Worm (Caenorhabditis elegans): Measurements from ENCODE around the gene clec-80.

The clec-80 gene

ce11 chrIV:2802193-2802592 lies 21.4 kb upstream of the clec-80 start:
- TF ChIP-seq dao-5 (tag; optimal IDR thresholded peaks at IDR 0.05) (no peak), W03F9.2 (tag; optimal IDR thresholded peaks at IDR 0.05) (no peak), him-1 (tag; optimal IDR thresholded peaks at IDR 0.05) (no peak)

DNA sequence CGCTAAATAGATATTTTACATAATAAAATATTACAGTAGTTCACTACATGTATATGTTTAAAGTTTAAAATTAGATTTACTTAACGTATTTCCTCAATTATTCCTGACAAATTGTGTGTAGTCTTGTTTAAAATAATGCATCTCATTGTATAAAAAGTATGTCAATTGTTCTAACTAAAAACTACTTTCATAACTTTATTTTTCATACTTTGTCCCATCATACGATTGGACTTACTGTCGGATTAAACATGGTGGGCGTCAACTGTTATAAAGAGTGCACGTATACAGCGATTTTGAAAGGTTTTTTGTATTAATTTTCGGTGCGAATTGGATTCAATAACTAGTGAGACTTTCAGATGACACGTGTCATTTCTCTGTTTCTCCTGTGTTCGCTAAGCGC lies 19.9 kb upstream of the clec-80 start, which contains the start of gene Y54G2A.32:
Gene Y54G2A.32, plus strand, starts transcription at position 301 of the 400 bp plus-strand sequence.
- no peak for TF ChIP-seq dao-5 (tag; optimal IDR thresholded peaks at IDR 0.05)
- no peak for TF ChIP-seq him-1 (tag; optimal IDR thresholded peaks at IDR 0.05)
- TF ChIP-seq W03F9.2 (tag; optimal IDR thresholded peaks at IDR 0.05) = no peak

DNA sequence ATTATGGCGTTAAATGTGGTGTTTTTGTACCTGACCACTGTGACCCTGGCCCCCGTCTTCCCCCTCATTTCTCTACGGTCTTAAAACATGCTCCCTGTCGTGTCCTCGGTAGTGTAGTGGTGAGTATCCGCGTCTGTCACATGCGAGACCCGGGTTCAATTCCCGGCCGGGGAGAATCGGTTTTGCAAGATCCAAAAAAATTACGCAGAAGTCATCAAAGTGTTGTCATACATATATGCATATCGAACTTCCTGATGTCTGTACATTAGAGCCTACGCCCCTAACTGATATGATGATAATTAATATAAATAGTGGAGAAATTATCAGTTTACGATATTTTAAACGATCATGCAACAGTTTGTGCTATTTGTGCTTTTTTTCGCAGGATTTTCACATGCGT lies 18.0 kb upstream of the clec-80 start, which contains the start of gene Y54G2A.45:
Gene Y54G2A.45, plus strand, starts transcription at position 333 of the 400 bp plus-strand sequence.
- TF ChIP-seq W03F9.2 (tag; optimal IDR thresholded peaks at IDR 0.05) (peak; percentile 71), dao-5 (tag; optimal IDR thresholded peaks at IDR 0.05) (peak; percentile 65), him-1 (tag; optimal IDR thresholded peaks at IDR 0.05) (peak; percentile 1)

DNA sequence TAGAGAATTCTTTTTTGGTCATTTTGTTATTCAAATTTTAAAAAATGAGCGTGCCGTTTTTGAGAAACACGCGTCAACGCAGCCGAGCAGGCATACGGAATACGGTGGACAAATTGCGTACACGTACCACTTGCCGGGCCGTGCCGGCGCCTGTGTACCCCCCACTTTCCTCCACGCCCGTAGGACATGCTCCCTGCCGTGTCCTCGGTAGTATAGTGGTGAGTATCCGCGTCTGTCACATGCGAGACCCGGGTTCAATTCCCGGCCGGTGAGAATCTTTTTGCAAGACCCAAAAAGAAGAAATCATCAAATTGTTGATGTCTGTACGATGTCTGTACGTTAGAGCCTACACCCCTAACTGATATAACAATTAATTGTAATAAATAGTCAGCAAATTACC lies 15.4 kb upstream of the clec-80 start:
- TF ChIP-seq him-1 (tag; optimal IDR thresholded peaks at IDR 0.05) = no peak
- no peak for TF ChIP-seq W03F9.2 (tag; optimal IDR thresholded peaks at IDR 0.05)
- no peak for TF ChIP-seq dao-5 (tag; optimal IDR thresholded peaks at IDR 0.05)

DNA sequence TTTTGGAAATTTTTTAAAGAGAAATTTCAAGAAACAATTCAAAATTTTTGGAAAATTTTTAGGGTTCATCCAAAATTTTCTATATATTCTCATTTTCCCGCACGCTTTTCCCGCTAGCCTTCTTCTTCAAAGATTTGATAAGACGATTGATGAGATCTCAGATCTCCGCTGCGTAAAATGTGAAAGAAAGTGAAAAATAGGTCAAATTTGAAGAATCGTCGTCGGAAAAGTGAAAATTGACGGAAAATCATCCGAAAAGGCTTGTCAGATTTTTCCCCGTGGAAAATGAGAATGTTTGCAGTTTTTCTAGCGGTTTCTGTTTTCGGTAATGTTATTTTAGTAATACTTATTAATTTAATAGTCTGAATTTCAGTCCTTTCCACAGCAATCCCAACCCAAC lies 14.3 kb upstream of the clec-80 start, which contains the start of gene Y54G2A.76:
Gene Y54G2A.76, plus strand, starts transcription at position 203 of the 400 bp plus-strand sequence.
- no peak for TF ChIP-seq dao-5 (tag; optimal IDR thresholded peaks at IDR 0.05)
- TF ChIP-seq him-1 (tag; optimal IDR thresholded peaks at IDR 0.05) = no peak
- TF ChIP-seq W03F9.2 (tag; optimal IDR thresholded peaks at IDR 0.05) = no peak

- TF ChIP-seq W03F9.2 (tag; optimal IDR thresholded peaks at IDR 0.05) (no peak), him-1 (tag; optimal IDR thresholded peaks at IDR 0.05) (no peak), dao-5 (tag; optimal IDR thresholded peaks at IDR 0.05) (no peak)
Observed at ce11 chrIV:2817038-2817437, 6.5 kb upstream of the clec-80 start.

DNA sequence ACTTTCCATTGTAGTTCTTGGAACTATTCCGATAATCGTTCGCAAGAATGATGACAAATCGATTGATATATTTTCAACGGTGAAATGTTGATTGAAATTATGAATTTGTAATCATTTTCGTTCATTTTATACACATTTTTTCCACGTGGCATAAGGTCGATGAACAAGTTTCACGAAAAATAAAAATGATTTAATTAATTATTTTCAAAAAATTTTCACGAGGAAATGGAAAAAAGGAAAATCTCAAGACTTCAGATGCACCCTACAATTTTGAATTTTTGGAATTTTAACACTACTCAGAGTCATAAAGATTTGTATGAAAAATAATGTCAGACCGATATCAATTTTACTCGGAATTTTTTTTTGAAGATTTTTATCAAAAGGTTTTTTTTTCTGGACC lies 3.9 kb upstream of the clec-80 start, which contains the start of gene Y54G2A.13:
Gene Y54G2A.13, minus strand, starts transcription at position 101 of the 400 bp plus-strand sequence.
- no peak for TF ChIP-seq W03F9.2 (tag; optimal IDR thresholded peaks at IDR 0.05)
- no peak for TF ChIP-seq dao-5 (tag; optimal IDR thresholded peaks at IDR 0.05)
- TF ChIP-seq him-1 (tag; optimal IDR thresholded peaks at IDR 0.05) = no peak

DNA sequence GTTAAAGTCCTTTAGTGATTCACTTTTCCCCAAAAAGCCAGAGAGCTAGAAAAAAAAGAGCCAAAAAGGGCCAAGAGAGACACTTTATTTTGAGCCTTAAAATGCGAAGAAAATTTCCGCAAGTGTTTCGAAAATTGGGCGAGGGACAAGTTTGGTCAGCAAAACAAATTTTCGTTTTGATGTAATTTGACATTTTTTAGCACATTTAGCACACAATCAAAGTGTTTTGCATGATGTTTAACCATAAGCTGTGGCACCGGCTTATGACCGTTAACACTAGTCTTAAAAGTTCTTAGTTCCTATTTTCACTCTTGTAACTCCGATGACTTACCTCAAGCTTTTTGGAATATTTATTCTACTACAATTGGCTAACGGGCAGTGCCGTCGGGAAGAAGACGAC lies 3.1 kb upstream of the clec-80 start, which contains the start of gene Y54G2A.37:
Gene Y54G2A.37, plus strand, starts transcription at position 301 of the 400 bp plus-strand sequence.
- TF ChIP-seq him-1 (tag; optimal IDR thresholded peaks at IDR 0.05) = no peak
- TF ChIP-seq W03F9.2 (tag; optimal IDR thresholded peaks at IDR 0.05) = no peak
- no peak for TF ChIP-seq dao-5 (tag; optimal IDR thresholded peaks at IDR 0.05)

ce11 chrIV:2825460-2826103 lies 2.0 kb downstream of the clec-80 start:
- TF ChIP-seq him-1 (tag; optimal IDR thresholded peaks at IDR 0.05) = no peak
- no peak for TF ChIP-seq dao-5 (tag; optimal IDR thresholded peaks at IDR 0.05)
- TF ChIP-seq W03F9.2 (tag; optimal IDR thresholded peaks at IDR 0.05) = no peak

- TF ChIP-seq him-1 (tag; optimal IDR thresholded peaks at IDR 0.05) = no peak
- TF ChIP-seq W03F9.2 (tag; optimal IDR thresholded peaks at IDR 0.05) = no peak
- TF ChIP-seq dao-5 (tag; optimal IDR thresholded peaks at IDR 0.05) = no peak
Observed at ce11 chrIV:2826335-2826734, 2.8 kb downstream of the clec-80 start.

DNA sequence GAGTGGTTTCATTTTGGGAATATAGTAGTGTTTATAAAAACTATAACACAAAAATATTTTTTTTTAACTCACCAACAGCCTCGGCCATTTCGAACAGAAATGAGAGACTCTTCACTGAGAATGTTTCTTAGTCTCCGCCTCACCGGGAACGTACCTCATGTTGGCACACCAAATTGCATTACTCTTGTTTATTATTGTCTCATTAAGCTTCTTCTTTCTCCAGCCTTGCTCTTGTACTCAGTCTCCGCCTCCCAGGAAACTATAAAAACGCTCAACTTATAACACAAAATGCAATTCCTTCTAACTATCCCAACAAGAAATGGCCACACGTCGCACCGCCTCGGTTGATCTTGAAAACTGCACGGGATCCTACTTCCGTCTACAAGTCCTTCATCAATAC lies 9.0 kb downstream of the clec-80 start, which contains the start of the genes Y54G2A.48 and pudl-1:
Gene Y54G2A.48, minus strand, starts transcription at position 101 of the 400 bp plus-strand sequence.
Gene pudl-1, plus strand, starts transcription at position 320 of the 400 bp plus-strand sequence.
- TF ChIP-seq W03F9.2 (tag; optimal IDR thresholded peaks at IDR 0.05) = no peak
- no peak for TF ChIP-seq him-1 (tag; optimal IDR thresholded peaks at IDR 0.05)
- TF ChIP-seq dao-5 (tag; optimal IDR thresholded peaks at IDR 0.05) = no peak

- TF ChIP-seq dao-5 (tag; optimal IDR thresholded peaks at IDR 0.05) (no peak), W03F9.2 (tag; optimal IDR thresholded peaks at IDR 0.05) (no peak), him-1 (tag; optimal IDR thresholded peaks at IDR 0.05) (no peak)
Observed at ce11 chrIV:2834516-2834915, 11.0 kb downstream of the clec-80 start, which contains the start of gene pudl-2. Gene pudl-2 (plus strand): TSS chrIV:2834816.

- TF ChIP-seq dao-5 (tag; optimal IDR thresholded peaks at IDR 0.05) (no peak), W03F9.2 (tag; optimal IDR thresholded peaks at IDR 0.05) (no peak)
Observed at ce11 chrIV:2835364-2835763, 11.8 kb downstream of the clec-80 start, which contains the start of gene clec-82. Gene clec-82 (plus strand): TSS chrIV:2835664.

DNA sequence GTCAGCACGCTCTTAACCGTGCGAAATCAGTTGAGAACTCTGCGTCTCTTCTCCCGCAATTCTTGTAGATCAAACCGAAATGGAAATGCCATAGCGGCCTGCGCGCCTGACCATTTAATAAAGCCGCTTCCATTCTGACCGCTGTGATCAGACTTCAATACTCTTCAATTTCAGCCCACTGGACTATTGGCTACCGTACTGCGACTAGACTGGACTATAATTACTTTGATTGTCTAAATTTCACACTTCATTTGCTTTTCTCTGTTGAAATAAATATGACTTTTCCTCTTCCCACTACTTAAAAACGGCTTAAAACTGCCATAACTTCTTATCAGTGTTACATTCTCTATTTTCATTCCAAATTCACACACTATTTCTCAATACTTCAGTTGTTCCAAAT lies 14.8 kb downstream of the clec-80 start, which contains the start of gene Y54G2A.7:
Gene Y54G2A.7, plus strand, starts transcription at position 301 of the 400 bp plus-strand sequence.
- no peak for TF ChIP-seq W03F9.2 (tag; optimal IDR thresholded peaks at IDR 0.05)
- no peak for TF ChIP-seq him-1 (tag; optimal IDR thresholded peaks at IDR 0.05)
- TF ChIP-seq dao-5 (tag; optimal IDR thresholded peaks at IDR 0.05) = no peak

All from whole organism, L4/young adult.